Fruit fly (Drosophila melanogaster): ENCODE measurements at regions not wholly inside any gene's neighbourhood (a gene's known extent, or its start where the extent isn't known, plus 50 kb on each side); places are given as distances from the start of the nearest gene placed in this dataset.

DNA sequence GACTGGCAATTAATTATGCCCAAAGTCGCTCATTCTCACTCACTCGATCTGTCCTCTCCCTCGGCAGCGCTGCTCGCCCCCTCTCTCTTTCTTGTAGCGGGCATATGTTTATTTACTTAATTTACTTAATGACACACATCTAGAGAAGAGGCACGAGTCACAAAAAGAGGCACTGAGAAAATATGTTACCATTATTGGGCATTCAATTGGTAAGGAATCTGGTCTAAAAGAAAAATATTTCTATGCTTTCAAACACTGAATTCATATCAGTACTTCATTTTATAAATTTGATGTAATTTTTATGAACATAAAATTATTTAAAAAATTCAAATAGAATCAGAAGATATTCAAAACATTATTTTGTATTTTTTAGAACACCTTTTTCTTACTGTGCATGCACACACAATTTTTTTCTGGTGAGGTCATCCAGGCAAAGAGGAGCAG, 68.6 kb upstream of the CG12362 start (continued):
- TF ChIP-seq CG32772 (GFP tag; IDR thresholded peaks at IDR 0.05) (peak; percentile 37; the same call in 1 of the 2 replicates), H15 (GFP tag; IDR thresholded peaks at IDR 0.05) (no peak; the same call in 2 of the 3 replicates), CG7745 (tag; optimal IDR thresholded peaks at IDR 0.05) (peak; percentile 91), CG30020 (tag; optimal IDR thresholded peaks at IDR 0.05) (peak; percentile 31), CG8359 (GFP tag; optimal IDR thresholded peaks at IDR 0.05; ENCODE audit: borderline replicate concordance) (peak; percentile 10), Mes4 (GFP tag; optimal IDR thresholded peaks at IDR 0.05) (no peak), CG15514 (GFP tag; optimal IDR thresholded peaks at IDR 0.05) (no peak), nerfin-1 (tag; optimal IDR thresholded peaks at IDR 0.05) (peak; percentile 39), Dfd (GFP tag; optimal IDR thresholded peaks at IDR 0.05) (no peak), B-H1 (GFP tag; IDR thresholded peaks at IDR 0.05) (peak; percentile 25), lola (GFP tag; optimal IDR thresholded peaks at IDR 0.05) (peak in 1 of 3 experiments; percentile 84), eve (GFP tag; optimal IDR thresholded peaks at IDR 0.05) (peak in 1 of 2 experiments; percentile 52), CG1647 (GFP tag; optimal IDR thresholded peaks at IDR 0.05) (peak; percentile 2), bowl (GFP tag; IDR thresholded peaks at IDR 0.05) (no peak), Ssrp (tag; optimal IDR thresholded peaks at IDR 0.05) (peak; percentile 76), CG3995 (GFP tag; optimal IDR thresholded peaks at IDR 0.05) (no peak), Xrp1 (GFP tag; IDR thresholded peaks at IDR 0.05) (peak; percentile 77), stc (GFP tag; IDR thresholded peaks at IDR 0.05) (peak; percentile 48; the same call in 1 of the 2 replicates), Six4 (GFP tag; optimal IDR thresholded peaks at IDR 0.05) (peak; percentile 8), Opbp (GFP tag; IDR thresholded peaks at IDR 0.05; ENCODE audit: partially characterized antibody) (no peak), CG8924 (tag; optimal IDR thresholded peaks at IDR 0.05) (peak; percentile 84), insv (GFP tag; optimal IDR thresholded peaks at IDR 0.05) (no peak), CG7987 (GFP tag; optimal IDR thresholded peaks at IDR 0.05) (no peak), chn (GFP tag; optimal IDR thresholded peaks at IDR 0.05) (no peak), gcm2 (GFP tag; optimal IDR thresholded peaks at IDR 0.05) (no peak), Hr3 (GFP tag; optimal IDR thresholded peaks at IDR 0.05) (peak; percentile 62), CkIIα-i1 (GFP tag; IDR thresholded peaks at IDR 0.05) (no peak), Gsc (GFP tag; IDR thresholded peaks at IDR 0.05) (0 out of 2 replicates have a peak, but pooled peaks have one; percentile 11), Chrac-16 (GFP tag; optimal IDR thresholded peaks at IDR 0.05) (peak; percentile 58), her (GFP tag; optimal IDR thresholded peaks at IDR 0.05) (no peak), CG11695 (GFP tag; IDR thresholded peaks at IDR 0.05) (peak; percentile 62; the same call in 1 of the 3 replicates), Gug (GFP tag; IDR thresholded peaks at IDR 0.05) (no peak), cas (GFP tag; IDR thresholded peaks at IDR 0.05) (no peak), CG2712 (tag; optimal IDR thresholded peaks at IDR 0.05) (peak; percentile 91), CG32532 (GFP tag; IDR thresholded peaks at IDR 0.05) (no peak), CG10321 (GFP tag; IDR thresholded peaks at IDR 0.05) (no peak), CoRest (tag; optimal IDR thresholded peaks at IDR 0.05) (peak; percentile 77), Fer2 (tag; optimal IDR thresholded peaks at IDR 0.05) (no peak), oc (tag; optimal IDR thresholded peaks at IDR 0.05) (peak; percentile 24), CG3281 (GFP tag; optimal IDR thresholded peaks at IDR 0.05) (peak; percentile 18), CG17328 (GFP tag; IDR thresholded peaks at IDR 0.05) (no peak), Sox102F (GFP tag; optimal IDR thresholded peaks at IDR 0.05) (peak; percentile 80), CG4360 (GFP tag; IDR thresholded peaks at IDR 0.05) (no peak), CG11456 (GFP tag; IDR thresholded peaks at IDR 0.05) (no peak), CG10462 (GFP tag; optimal IDR thresholded peaks at IDR 0.05) (peak; percentile 26), bbx (GFP tag; IDR thresholded peaks at IDR 0.05; ENCODE audit: partially characterized antibody) (no peak), ab (GFP tag; optimal IDR thresholded peaks at IDR 0.05) (no peak), pan (optimal IDR thresholded peaks at IDR 0.05) (no peak), pan (GFP tag; optimal IDR thresholded peaks at IDR 0.05 in 1 of 2, IDR thresholded peaks at IDR 0.05 in 1 of 2) (peak in 1 of 2 experiments; percentile 68), hkb (optimal IDR thresholded peaks at IDR 0.05) (no peak), hkb (GFP tag; IDR thresholded peaks at IDR 0.05) (peak; percentile 71), dm (GFP tag; optimal IDR thresholded peaks at IDR 0.05) (no peak)
